Fruit fly (Drosophila melanogaster) whole organism, embryonic: ENCODE results near the gene Cda5.

Source experiments
- CG11504 ChIP-seq: fragments of 200-800 bp; sonication (Bioruptor generic); optimal IDR thresholded peaks from 3 replicates; lab custom pipeline; 2019; ENCODE audit warnings: missing biosample characterization, mild to moderate bottlenecking, missing genetic modification characterization, moderate library complexity
- CG12299 ChIP-seq: fragments of 200-800 bp; sonication (Bioruptor generic); optimal IDR thresholded peaks from 2 replicates; lab custom pipeline; 2018; ENCODE audit warnings: missing biosample characterization, mild to moderate bottlenecking, missing genetic modification characterization
- CG12769 ChIP-seq: fragments of 200-800 bp; sonication (Bioruptor generic); optimal IDR thresholded peaks from 2 replicates; lab custom pipeline; 2019; ENCODE audit warnings: missing biosample characterization, mild to moderate bottlenecking, missing genetic modification characterization, moderate library complexity
- CG14441 ChIP-seq: fragments of 200-800 bp; sonication (Bioruptor generic); IDR thresholded peaks from 2 replicates; pipeline ENCODE4 v1.3.6; 2022; ENCODE audit warnings: missing biosample characterization, missing genetic modification characterization
- CG15514 ChIP-seq: fragments of 200-800 bp; sonication (Bioruptor generic); optimal IDR thresholded peaks from 3 replicates; lab custom pipeline; 2017; ENCODE audit warnings: missing biosample characterization, missing genetic modification characterization, mild to moderate bottlenecking, moderate library complexity, missing genetic modification reagents
- CG16813 ChIP-seq: fragments of 200-800 bp; sonication (Bioruptor generic); IDR thresholded peaks from 3 replicates; pipeline ENCODE4 v1.3.6; 2022; ENCODE audit warnings: missing biosample characterization, missing genetic modification characterization; ENCODE audit not compliant: partially characterized antibody
- CG17328 ChIP-seq: fragments of 200-800 bp; sonication (Bioruptor generic); IDR thresholded peaks from 2 replicates; pipeline ENCODE4 v1.3.6; 2022; ENCODE audit warnings: missing biosample characterization, missing genetic modification characterization
- CG17829 ChIP-seq: fragments of 200-800 bp; optimal IDR thresholded peaks from 2 replicates; lab custom pipeline; 2019; ENCODE audit warnings: missing biosample characterization, mild to moderate bottlenecking, missing genetic modification characterization, moderate library complexity
- CG2199 ChIP-seq: fragments of 200-800 bp; sonication (Bioruptor generic); IDR thresholded peaks from 3 replicates; pipeline ENCODE4 v1.3.6; 2022; ENCODE audit warnings: missing biosample characterization, missing genetic modification characterization
- CG30403 ChIP-seq: fragments of 200-800 bp; sonication (Bioruptor generic); optimal IDR thresholded peaks from 3 replicates; lab custom pipeline; 2016; ENCODE audit warnings: missing biosample characterization, missing genetic modification characterization
- CG32767 ChIP-seq: fragments of 200-800 bp; sonication (Bioruptor generic); IDR thresholded peaks from 2 replicates; pipeline ENCODE4 v1.3.6; 2022; ENCODE audit warnings: missing biosample characterization, missing genetic modification characterization
- CG6175 ChIP-seq: fragments of 200-800 bp; sonication (Bioruptor generic); IDR thresholded peaks from 3 replicates; pipeline ENCODE4 v1.3.6; 2022; ENCODE audit warnings: missing biosample characterization, missing genetic modification characterization
- CG6683 ChIP-seq: fragments of 200-800 bp; sonication (Bioruptor generic); optimal IDR thresholded peaks from 2 replicates; lab custom pipeline; 2017; ENCODE audit warnings: missing biosample characterization, mild to moderate bottlenecking, missing genetic modification characterization, missing genetic modification reagents
- CG6791 ChIP-seq: fragments of 200-800 bp; sonication (Bioruptor generic); IDR thresholded peaks from 3 replicates; pipeline ENCODE4 v1.3.6; 2022; ENCODE audit warnings: missing biosample characterization, missing genetic modification characterization; ENCODE audit not compliant: partially characterized antibody
- CG7987 ChIP-seq: fragments of 200-800 bp; sonication (Bioruptor generic); optimal IDR thresholded peaks from 2 replicates; lab custom pipeline; 2018; ENCODE audit warnings: missing biosample characterization, mild to moderate bottlenecking, missing genetic modification characterization, moderate library complexity
- D ChIP-seq, 2 experiments: fragments of 200-800 bp in 1 of 2; fragments of >200 bp in 1 of 2; sonication (Bioruptor generic) in 1 of 2; optimal IDR thresholded peaks; 2 replicates in 1 of 2; 3 replicates in 1 of 2; lab custom pipeline; 2017; ENCODE audit warnings: mild to moderate bottlenecking in 1 of 2, missing biosample characterization in 1 of 2, missing genetic modification characterization in 1 of 2, missing genetic modification reagents in 1 of 2
- Dip3 ChIP-seq: fragments of 200-800 bp; sonication (Bioruptor generic); optimal IDR thresholded peaks from 3 replicates; lab custom pipeline; 2016; ENCODE audit warnings: missing biosample characterization, missing genetic modification characterization
- ERR ChIP-seq: fragments of 200-800 bp; sonication (Bioruptor generic); optimal IDR thresholded peaks from 2 replicates; lab custom pipeline; 2016; ENCODE audit warnings: missing biosample characterization, missing genetic modification characterization
- HLH54F ChIP-seq: fragments of 200-800 bp; sonication (Bioruptor generic); optimal IDR thresholded peaks from 3 replicates; lab custom pipeline; 2016; ENCODE audit warnings: missing biosample characterization, missing genetic modification characterization
- Hand ChIP-seq: fragments of 200-800 bp; sonication (Bioruptor generic); optimal IDR thresholded peaks from 2 replicates; lab custom pipeline; 2017; ENCODE audit warnings: mild to moderate bottlenecking, missing biosample characterization, missing genetic modification reagents, missing genetic modification characterization
- Hmx ChIP-seq: fragments of 200-800 bp; sonication (Bioruptor generic); optimal IDR thresholded peaks from 2 replicates; lab custom pipeline; 2016; ENCODE audit warnings: missing biosample characterization, missing genetic modification characterization
- Hr3 ChIP-seq: fragments of 200-800 bp; sonication (Bioruptor generic); optimal IDR thresholded peaks from 3 replicates; lab custom pipeline; 2016; ENCODE audit warnings: missing biosample characterization, missing genetic modification characterization
- Jarid2 ChIP-seq: fragments of 200-800 bp; sonication (Bioruptor generic); optimal IDR thresholded peaks from 3 replicates; lab custom pipeline; 2017; ENCODE audit warnings: mild to moderate bottlenecking, missing biosample characterization, missing genetic modification reagents, missing genetic modification characterization
- Lhr ChIP-seq: fragments of 200-800 bp; sonication (Bioruptor generic); optimal IDR thresholded peaks from 3 replicates; lab custom pipeline; 2017; ENCODE audit warnings: mild to moderate bottlenecking, missing biosample characterization, missing genetic modification reagents, missing genetic modification characterization
- Mad ChIP-seq: fragments of 200-800 bp; sonication (Bioruptor generic); optimal IDR thresholded peaks from 2 replicates; lab custom pipeline; 2016; ENCODE audit warnings: missing biosample characterization, missing genetic modification characterization
- NFAT ChIP-seq: fragments of 200-800 bp; sonication (Bioruptor generic); IDR thresholded peaks from 2 replicates; pipeline ENCODE4 v1.3.6; 2022; ENCODE audit warnings: missing biosample characterization, missing genetic modification characterization
- Oli ChIP-seq: fragments of 200-800 bp; sonication (Bioruptor generic); optimal IDR thresholded peaks from 2 replicates; lab custom pipeline; 2018; ENCODE audit warnings: missing biosample characterization, mild to moderate bottlenecking, missing genetic modification characterization, moderate library complexity
- Scr ChIP-seq: fragments of 200-800 bp; sonication (Bioruptor generic); IDR thresholded peaks from 2 replicates; pipeline ENCODE4 v1.3.6; 2022; ENCODE audit warnings: missing biosample characterization, missing genetic modification characterization; ENCODE audit not compliant: partially characterized antibody
- Side ChIP-seq: fragments of 200-800 bp; sonication (Bioruptor generic); optimal IDR thresholded peaks from 2 replicates; lab custom pipeline; 2016; ENCODE audit warnings: missing biosample characterization, missing genetic modification characterization
- Taf1 ChIP-seq: fragments of 200-800 bp; sonication (Bioruptor generic); IDR thresholded peaks from 2 replicates; pipeline ENCODE4 v1.3.6; 2022; ENCODE audit warnings: missing biosample characterization, missing genetic modification characterization
- Trl ChIP-seq, 3 experiments: fragments of >200 bp in 2 of 3; fragments of 200-800 bp in 1 of 3; sonication (Bioruptor generic) in 1 of 3; optimal IDR thresholded peaks; 2 replicates in 1 of 3; 3 replicates in 2 of 3; lab custom pipeline; 2016 to 2017; ENCODE audit warnings: missing biosample characterization in 1 of 3, missing genetic modification characterization in 1 of 3
- al ChIP-seq: fragments of 200-800 bp; sonication (Bioruptor generic); IDR thresholded peaks from 2 replicates; pipeline ENCODE4 v1.3.6; 2022; ENCODE audit warnings: missing biosample characterization, missing genetic modification characterization
- bigmax ChIP-seq: fragments of 200-800 bp; sonication (Bioruptor generic); optimal IDR thresholded peaks from 2 replicates; lab custom pipeline; 2018; ENCODE audit warnings: missing biosample characterization, mild to moderate bottlenecking, missing genetic modification characterization
- bowl ChIP-seq: fragments of 200-800 bp; sonication (Bioruptor generic); IDR thresholded peaks from 2 replicates; pipeline ENCODE4 v1.3.6; 2022; ENCODE audit warnings: missing biosample characterization, missing genetic modification characterization
- cad ChIP-seq: fragments of >200 bp; optimal IDR thresholded peaks from 2 replicates; lab custom pipeline; 2017; ENCODE audit warnings: missing biosample characterization, missing genetic modification characterization
- cas ChIP-seq: fragments of 200-800 bp; sonication (Bioruptor generic); IDR thresholded peaks from 2 replicates; pipeline ENCODE4 v1.3.6; 2022; ENCODE audit warnings: missing biosample characterization, missing genetic modification characterization
- caup ChIP-seq: fragments of 200-800 bp; sonication (Bioruptor generic); optimal IDR thresholded peaks from 3 replicates; lab custom pipeline; 2017; ENCODE audit warnings: missing biosample characterization, mild to moderate bottlenecking, missing genetic modification characterization, moderate library complexity; ENCODE audit not compliant: severe bottlenecking
- cg ChIP-seq: fragments of 200-800 bp; sonication (Bioruptor generic); optimal IDR thresholded peaks from 3 replicates; lab custom pipeline; 2019; ENCODE audit warnings: missing biosample characterization, mild to moderate bottlenecking, missing genetic modification characterization, moderate library complexity
- ci ChIP-seq: fragments of 200-800 bp; sonication (Bioruptor generic); IDR thresholded peaks from 3 replicates; pipeline ENCODE4 v1.3.6; 2022; ENCODE audit warnings: missing biosample characterization, missing genetic modification characterization
- kah ChIP-seq: fragments of 200-800 bp; sonication (Bioruptor generic); optimal IDR thresholded peaks from 2 replicates; lab custom pipeline; 2018; ENCODE audit warnings: missing biosample characterization, mild to moderate bottlenecking, missing genetic modification characterization
- mam ChIP-seq: fragments of 200-800 bp; sonication (Bioruptor generic); optimal IDR thresholded peaks from 3 replicates; lab custom pipeline; 2016; ENCODE audit warnings: missing biosample characterization, missing genetic modification characterization
- pb ChIP-seq: fragments of 200-800 bp; sonication (Bioruptor generic); optimal IDR thresholded peaks from 3 replicates; lab custom pipeline; 2016; ENCODE audit warnings: missing biosample characterization, missing genetic modification characterization
- pzg ChIP-seq: fragments of 200-800 bp; sonication (Bioruptor generic); optimal IDR thresholded peaks from 3 replicates; lab custom pipeline; 2018; ENCODE audit warnings: missing biosample characterization, mild to moderate bottlenecking, missing genetic modification characterization, moderate library complexity
- ro ChIP-seq: fragments of 200-800 bp; sonication (Bioruptor generic); IDR thresholded peaks from 2 replicates; pipeline ENCODE4 v1.3.6; 2022; ENCODE audit warnings: missing biosample characterization, missing genetic modification characterization
- tin ChIP-seq: fragments of 200-800 bp; sonication (Bioruptor generic); optimal IDR thresholded peaks from 3 replicates; lab custom pipeline; 2016; ENCODE audit warnings: missing biosample characterization, missing genetic modification characterization
- tll ChIP-seq, 2 experiments: fragments of 200-800 bp in 1 of 2; fragments of >200 bp in 1 of 2; sonication (Bioruptor generic) in 1 of 2; optimal IDR thresholded peaks; 2 replicates each; lab custom pipeline; 2017 to 2019; ENCODE audit warnings: missing biosample characterization in 2 of 2, missing genetic modification characterization in 2 of 2, mild to moderate bottlenecking in 1 of 2, moderate library complexity in 1 of 2
- toy ChIP-seq: fragments of 200-800 bp; sonication (Bioruptor generic); IDR thresholded peaks from 2 replicates; pipeline ENCODE4 v1.3.6; 2022; ENCODE audit warnings: missing biosample characterization, missing genetic modification characterization

Gene Cda5

DNA sequence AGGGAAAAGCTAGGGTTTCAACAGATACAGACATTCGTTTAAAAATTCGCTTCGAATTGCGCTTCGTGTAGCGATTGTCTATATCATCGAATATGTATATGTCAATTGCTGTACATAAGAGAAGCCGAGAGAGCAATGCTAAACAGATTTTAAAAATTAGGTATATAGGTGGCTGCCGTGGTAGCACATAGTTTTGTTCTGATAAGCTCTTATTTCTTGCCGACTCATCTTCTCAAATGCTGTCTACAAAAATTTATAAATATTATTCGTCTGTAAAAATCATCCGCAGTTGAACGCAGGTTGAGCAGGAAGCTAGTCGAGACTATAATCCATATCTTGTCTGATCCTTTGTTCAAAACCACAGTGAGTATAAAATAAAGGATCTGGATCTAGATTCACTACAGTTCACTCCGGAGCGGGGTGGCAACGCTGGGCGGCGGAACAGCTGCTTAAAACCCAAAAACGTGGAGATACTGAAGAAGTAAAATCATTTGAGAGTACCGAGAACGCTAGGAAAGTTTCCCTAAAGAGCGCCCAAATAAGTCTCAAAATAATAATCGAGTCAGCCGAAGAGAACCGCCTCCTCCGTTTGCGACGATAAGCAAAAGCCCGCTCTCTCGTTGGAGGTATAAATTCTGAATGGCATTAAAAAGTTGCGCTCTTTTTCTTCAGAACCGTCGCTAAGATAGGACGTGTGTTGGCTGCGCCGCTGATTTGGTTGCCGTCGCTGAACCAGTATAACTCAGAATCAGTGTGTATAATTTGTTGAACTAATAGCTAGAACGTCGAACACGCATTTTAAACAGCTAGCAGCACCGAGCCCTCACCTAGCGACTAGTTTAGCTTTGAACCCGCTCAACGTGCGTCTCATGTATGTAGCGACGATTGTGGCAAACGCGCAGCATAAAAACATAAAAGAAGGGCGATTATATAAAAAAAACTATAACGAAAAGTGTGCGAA lies 42.6 kb upstream of the Cda5 start (continued):
- TF ChIP-seq CG15514 (GFP tag; lab: Kevin White, UChicago) (peak; percentile 99), NFAT (no peak), CG11504 (no peak), bowl (GFP tag; lab: Robert Waterston, UW) (no peak), Trl (optimal IDR thresholded peaks at IDR 0.05; lab: Kevin White, UChicago) (peak; percentile 87 to 95), Trl (GFP tag; optimal IDR thresholded peaks at IDR 0.05; lab: Kevin White, UChicago) (no peak), CG2199 (GFP tag; lab: Robert Waterston, UW) (no peak), CG30403 (GFP tag; lab: Kevin White, UChicago) (no peak), al (GFP tag; lab: Robert Waterston, UW) (no peak), Hand (peak; percentile 60), CG6791 (GFP tag; lab: Robert Waterston, UW) (no peak), tin (GFP tag; lab: Kevin White, UChicago) (no peak), cas (GFP tag; lab: Robert Waterston, UW) (0 out of 2 replicates have a peak, but pooled peaks have one; percentile 11), pb (GFP tag; lab: Kevin White, UChicago) (no peak), caup (GFP tag; lab: Kevin White, UChicago) (peak; percentile 25), Oli (no peak), ro (GFP tag; lab: Robert Waterston, UW) (no peak), bigmax (GFP tag; lab: Kevin White, UChicago) (no peak), cg (GFP tag; lab: Kevin White, UChicago) (no peak), Lhr (GFP tag; lab: Kevin White, UChicago) (no peak), Hmx (GFP tag; lab: Kevin White, UChicago) (no peak), tll (GFP tag; optimal IDR thresholded peaks at IDR 0.05; lab: Kevin White, UChicago) (no peak), kah (GFP tag; lab: Kevin White, UChicago) (no peak), CG17829 (peak; percentile 7), cad (GFP tag; lab: Kevin White, UChicago) (no peak), Mad (GFP tag; lab: Kevin White, UChicago) (no peak), CG7987 (peak; percentile 56), mam (GFP tag; lab: Kevin White, UChicago) (no peak), pzg (GFP tag; lab: Kevin White, UChicago) (peak; percentile 63), ci (GFP tag; lab: Robert Waterston, UW) (0 out of 3 replicates have a peak, but pooled peaks have one; percentile 39), CG6683 (GFP tag; lab: Kevin White, UChicago) (no peak), HLH54F (GFP tag; lab: Kevin White, UChicago) (no peak), CG32767 (no peak), Dip3 (GFP tag; lab: Kevin White, UChicago) (no peak), CG14441 (no peak), Side (GFP tag; lab: Kevin White, UChicago) (no peak), toy (GFP tag; lab: Robert Waterston, UW) (no peak), Jarid2 (GFP tag; lab: Kevin White, UChicago) (peak; percentile 0), CG12769 (tag; lab: Kevin White, UChicago) (peak; percentile 43), D (optimal IDR thresholded peaks at IDR 0.05; lab: Kevin White, UChicago) (no peak), D (GFP tag; optimal IDR thresholded peaks at IDR 0.05; lab: Kevin White, UChicago) (no peak), ERR (GFP tag; lab: Kevin White, UChicago) (no peak), Hr3 (no peak), CG17328 (GFP tag; lab: Robert Waterston, UW) (no peak), CG6175 (GFP tag; lab: Robert Waterston, UW) (peak; percentile 24; the same call in 1 of the 3 replicates), Scr (GFP tag; lab: Robert Waterston, UW) (peak; percentile 19; the same call in 1 of the 2 replicates), CG12299 (tag; lab: Kevin White, UChicago) (peak; percentile 63), CG16813 (GFP tag; lab: Robert Waterston, UW) (no peak), Taf1 (GFP tag; lab: Robert Waterston, UW) (no peak)
